Fruit fly (Drosophila melanogaster) whole organism, embryonic: Measurements from ENCODE around the gene Root.

Experiments used
- Awh ChIP-seq: fragments of 200-800 bp; sonication (Bioruptor generic); IDR thresholded peaks from 2 replicates; pipeline ENCODE4, ENCODE4 v1.3.6; 2022; ENCODE audit warnings: missing biosample characterization, missing genetic modification characterization
- B-H1 ChIP-seq: fragments of 200-800 bp; sonication (Bioruptor generic); IDR thresholded peaks from 3 replicates; pipeline ENCODE4 v1.3.6; 2022; ENCODE audit warnings: missing biosample characterization, missing genetic modification characterization
- Bdp1 ChIP-seq: fragments of 200-800 bp; sonication (Bioruptor generic); optimal IDR thresholded peaks from 3 replicates; lab custom pipeline; 2016; ENCODE audit warnings: missing biosample characterization, missing genetic modification characterization
- CG10274 ChIP-seq: fragments of 200-800 bp; sonication (Bioruptor generic); optimal IDR thresholded peaks from 3 replicates; lab custom pipeline; 2017; ENCODE audit warnings: missing biosample characterization, mild to moderate bottlenecking, missing genetic modification characterization
- CG11723 ChIP-seq: fragments of 200-800 bp; sonication (Bioruptor generic); optimal IDR thresholded peaks from 2 replicates; lab custom pipeline; 2017; ENCODE audit warnings: missing biosample characterization, mild to moderate bottlenecking, missing genetic modification characterization
- CG12769 ChIP-seq: fragments of 200-800 bp; sonication (Bioruptor generic); optimal IDR thresholded peaks from 2 replicates; lab custom pipeline; 2019; ENCODE audit warnings: missing biosample characterization, mild to moderate bottlenecking, missing genetic modification characterization, moderate library complexity
- CG13123 ChIP-seq: fragments of 200-800 bp; sonication (Bioruptor generic); optimal IDR thresholded peaks from 2 replicates; lab custom pipeline; 2016; ENCODE audit warnings: missing biosample characterization, missing genetic modification characterization
- CG13296 ChIP-seq: fragments of 200-800 bp; sonication (Bioruptor generic); optimal IDR thresholded peaks from 3 replicates; lab custom pipeline; 2018; ENCODE audit warnings: missing biosample characterization, mild to moderate bottlenecking, missing genetic modification characterization
- CG15011 ChIP-seq: fragments of 200-800 bp; sonication (Bioruptor generic); optimal IDR thresholded peaks from 3 replicates; lab custom pipeline; 2018; ENCODE audit warnings: missing biosample characterization, mild to moderate bottlenecking, missing genetic modification characterization
- CG15514 ChIP-seq: fragments of 200-800 bp; sonication (Bioruptor generic); optimal IDR thresholded peaks from 3 replicates; lab custom pipeline; 2017; ENCODE audit warnings: missing biosample characterization, missing genetic modification characterization, mild to moderate bottlenecking, moderate library complexity, missing genetic modification reagents
- CG18599 ChIP-seq: fragments of 200-800 bp; sonication (Bioruptor generic); optimal IDR thresholded peaks from 3 replicates; lab custom pipeline; 2017; ENCODE audit warnings: missing biosample characterization, missing genetic modification characterization, mild to moderate bottlenecking, moderate library complexity, missing genetic modification reagents
- CG2202 ChIP-seq: fragments of 200-800 bp; sonication (Bioruptor generic); optimal IDR thresholded peaks from 2 replicates; lab custom pipeline; 2018; ENCODE audit warnings: missing biosample characterization, mild to moderate bottlenecking, missing genetic modification characterization
- CG2678 ChIP-seq: fragments of 200-800 bp; sonication (Bioruptor generic); optimal IDR thresholded peaks from 3 replicates; lab custom pipeline; 2019; ENCODE audit warnings: missing biosample characterization, mild to moderate bottlenecking, missing genetic modification characterization, moderate library complexity
- CG2889 ChIP-seq: fragments of 200-800 bp; sonication (Bioruptor generic); IDR thresholded peaks from 3 replicates; pipeline ENCODE4 v1.3.6; 2022; ENCODE audit warnings: missing biosample characterization, missing genetic modification characterization
- CG31441 ChIP-seq: fragments of 200-800 bp; sonication (Bioruptor generic); IDR thresholded peaks from 2 replicates; pipeline ENCODE4 v1.3.6; 2022; ENCODE audit warnings: missing biosample characterization, missing genetic modification characterization
- CG3281 ChIP-seq: fragments of 200-800 bp; sonication (Bioruptor generic); optimal IDR thresholded peaks from 3 replicates; lab custom pipeline; 2017; ENCODE audit warnings: missing biosample characterization, mild to moderate bottlenecking, missing genetic modification characterization
- CG3726 ChIP-seq: fragments of 200-800 bp; sonication (Bioruptor generic); IDR thresholded peaks from 3 replicates; pipeline ENCODE4, ENCODE4 v1.3.6; 2022; ENCODE audit warnings: missing biosample characterization, missing genetic modification characterization
- CG5245 ChIP-seq: fragments of 200-800 bp; sonication (Bioruptor generic); optimal IDR thresholded peaks from 3 replicates; lab custom pipeline; 2016; ENCODE audit warnings: missing biosample characterization, missing genetic modification characterization
- CG7372 ChIP-seq: fragments of 200-800 bp; sonication (Bioruptor generic); IDR thresholded peaks from 2 replicates; pipeline ENCODE4 v1.3.6; 2022; ENCODE audit warnings: missing biosample characterization, missing genetic modification characterization
- CG8281 ChIP-seq: fragments of 200-800 bp; sonication (Bioruptor generic); optimal IDR thresholded peaks from 2 replicates; lab custom pipeline; 2018; ENCODE audit warnings: missing biosample characterization, mild to moderate bottlenecking, missing genetic modification characterization, moderate library complexity
- CG8478 ChIP-seq: fragments of >200 bp; optimal IDR thresholded peaks from 2 replicates; lab custom pipeline; 2018
- Camta ChIP-seq: fragments of 200-800 bp; sonication (Bioruptor generic); optimal IDR thresholded peaks from 2 replicates; lab custom pipeline; 2016; ENCODE audit warnings: missing biosample characterization, missing genetic modification characterization
- Chrac-16 ChIP-seq: fragments of 200-800 bp; sonication (Bioruptor generic); optimal IDR thresholded peaks from 3 replicates; lab custom pipeline; 2016; ENCODE audit warnings: missing biosample characterization, missing genetic modification characterization
- Dfd ChIP-seq, 2 experiments: fragments of >200 bp; optimal IDR thresholded peaks; 2 replicates each; lab custom pipeline; 2017; ENCODE audit warnings: missing biosample characterization in 2 of 2, missing genetic modification characterization in 2 of 2
- Elba2 ChIP-seq: fragments of 200-800 bp; sonication (Bioruptor generic); optimal IDR thresholded peaks from 3 replicates; lab custom pipeline; 2016; ENCODE audit warnings: missing biosample characterization, missing genetic modification characterization
- HHEX ChIP-seq: fragments of 200-800 bp; sonication (Bioruptor generic); optimal IDR thresholded peaks from 3 replicates; lab custom pipeline; 2017; ENCODE audit warnings: missing biosample characterization, mild to moderate bottlenecking, missing genetic modification characterization, missing genetic modification reagents
- HLH54F ChIP-seq: fragments of 200-800 bp; sonication (Bioruptor generic); optimal IDR thresholded peaks from 3 replicates; lab custom pipeline; 2016; ENCODE audit warnings: missing biosample characterization, missing genetic modification characterization
- Lhr ChIP-seq: fragments of 200-800 bp; sonication (Bioruptor generic); optimal IDR thresholded peaks from 3 replicates; lab custom pipeline; 2017; ENCODE audit warnings: mild to moderate bottlenecking, missing biosample characterization, missing genetic modification reagents, missing genetic modification characterization
- Nf-YC ChIP-seq: fragments of 200-800 bp; optimal IDR thresholded peaks from 3 replicates; lab custom pipeline; 2019; ENCODE audit warnings: missing biosample characterization, mild to moderate bottlenecking, missing genetic modification characterization, moderate library complexity
- Pdp1 ChIP-seq, 2 experiments: fragments of 200-800 bp; sonication (Bioruptor generic); optimal IDR thresholded peaks; 3 replicates each; lab custom pipeline; 2016; ENCODE audit warnings: missing biosample characterization in 2 of 2, missing genetic modification characterization in 2 of 2, mild to moderate bottlenecking in 1 of 2, moderate library complexity in 1 of 2
- Scr ChIP-seq: fragments of 200-800 bp; sonication (Bioruptor generic); IDR thresholded peaks from 2 replicates; pipeline ENCODE4 v1.3.6; 2022; ENCODE audit warnings: missing biosample characterization, missing genetic modification characterization; ENCODE audit not compliant: partially characterized antibody
- Xrp1 ChIP-seq: fragments of 200-800 bp; sonication (Bioruptor generic); IDR thresholded peaks from 2 replicates; pipeline ENCODE4 v1.3.6; 2022; ENCODE audit warnings: missing biosample characterization, missing genetic modification characterization
- amos ChIP-seq: fragments of 200-800 bp; sonication (Bioruptor generic); IDR thresholded peaks from 2 replicates; pipeline ENCODE4 v1.3.6; 2022; ENCODE audit warnings: missing biosample characterization, missing genetic modification characterization; ENCODE audit not compliant: partially characterized antibody
- ara ChIP-seq: fragments of 200-800 bp; sonication (Bioruptor generic); IDR thresholded peaks from 2 replicates; pipeline ENCODE4 v1.3.6; 2022; ENCODE audit warnings: missing biosample characterization, missing genetic modification characterization
- bab2 ChIP-seq: fragments of 200-800 bp; sonication (Bioruptor generic); optimal IDR thresholded peaks from 2 replicates; lab custom pipeline; 2016; ENCODE audit warnings: missing biosample characterization, missing genetic modification characterization
- bigmax ChIP-seq: fragments of 200-800 bp; sonication (Bioruptor generic); optimal IDR thresholded peaks from 2 replicates; lab custom pipeline; 2018; ENCODE audit warnings: missing biosample characterization, mild to moderate bottlenecking, missing genetic modification characterization
- bsh ChIP-seq, 2 experiments: fragments of 200-800 bp; sonication (Bioruptor generic); optimal IDR thresholded peaks; 2 replicates each; lab custom pipeline; 2017 to 2018; ENCODE audit warnings: mild to moderate bottlenecking in 2 of 2, missing biosample characterization in 2 of 2, missing genetic modification characterization in 2 of 2, moderate library complexity in 1 of 2
- cg ChIP-seq: fragments of 200-800 bp; sonication (Bioruptor generic); optimal IDR thresholded peaks from 3 replicates; lab custom pipeline; 2019; ENCODE audit warnings: missing biosample characterization, mild to moderate bottlenecking, missing genetic modification characterization, moderate library complexity
- chn ChIP-seq: fragments of 200-800 bp; sonication (Bioruptor generic); optimal IDR thresholded peaks from 2 replicates; lab custom pipeline; 2016; ENCODE audit warnings: missing biosample characterization, missing genetic modification characterization
- crc ChIP-seq: fragments of 200-800 bp; sonication (Bioruptor generic); optimal IDR thresholded peaks from 2 replicates; lab custom pipeline; 2016; ENCODE audit warnings: missing biosample characterization, missing genetic modification characterization
- crol ChIP-seq: fragments of 200-800 bp; sonication (Bioruptor generic); IDR thresholded peaks from 2 replicates; pipeline ENCODE4 v1.3.6; 2022; ENCODE audit warnings: missing biosample characterization, missing genetic modification characterization
- crp ChIP-seq, 2 experiments: fragments of 200-800 bp; sonication (Bioruptor generic); optimal IDR thresholded peaks; 2 replicates in 1 of 2; 3 replicates in 1 of 2; lab custom pipeline; 2017; ENCODE audit warnings: missing biosample characterization in 2 of 2, missing genetic modification characterization in 2 of 2, mild to moderate bottlenecking in 1 of 2, moderate library complexity in 1 of 2
- dm ChIP-seq: fragments of 200-800 bp; sonication (Bioruptor generic); optimal IDR thresholded peaks from 3 replicates; lab custom pipeline; 2016; ENCODE audit warnings: missing biosample characterization, missing genetic modification characterization
- fd3F ChIP-seq: fragments of 200-800 bp; sonication (Bioruptor generic); optimal IDR thresholded peaks from 2 replicates; lab custom pipeline; 2018; ENCODE audit warnings: missing biosample characterization, mild to moderate bottlenecking, missing genetic modification characterization, moderate library complexity
- fd64A ChIP-seq: fragments of 200-800 bp; sonication (Bioruptor generic); optimal IDR thresholded peaks from 3 replicates; lab custom pipeline; 2018; ENCODE audit warnings: missing biosample characterization, mild to moderate bottlenecking, missing genetic modification characterization
- lbe ChIP-seq: fragments of 200-800 bp; sonication (Bioruptor generic); optimal IDR thresholded peaks from 2 replicates; lab custom pipeline; 2016; ENCODE audit warnings: missing biosample characterization, mild to moderate bottlenecking, missing genetic modification characterization
- peb ChIP-seq: fragments of 200-800 bp; sonication (Bioruptor generic); IDR thresholded peaks from 2 replicates; pipeline ENCODE4 v1.3.6; 2022; ENCODE audit warnings: missing biosample characterization, missing genetic modification characterization
- scrt ChIP-seq: fragments of 200-800 bp; sonication (Bioruptor generic); optimal IDR thresholded peaks from 2 replicates; lab custom pipeline; 2018; ENCODE audit warnings: missing biosample characterization, mild to moderate bottlenecking, missing genetic modification characterization, moderate library complexity
- sim ChIP-seq: fragments of 200-800 bp; sonication (Bioruptor generic); IDR thresholded peaks from 2 replicates; pipeline ENCODE4 v1.3.6; 2022; ENCODE audit warnings: missing biosample characterization, missing genetic modification characterization
- z ChIP-seq: fragments of 200-800 bp; sonication (Bioruptor generic); IDR thresholded peaks from 3 replicates; pipeline ENCODE4 v1.3.6; 2022; ENCODE audit warnings: missing biosample characterization, missing genetic modification characterization
- zfh1 ChIP-seq: fragments of 200-800 bp; sonication (Bioruptor generic); IDR thresholded peaks from 3 replicates; pipeline ENCODE4 v1.3.6; 2022; ENCODE audit warnings: missing biosample characterization, missing genetic modification characterization

The Root gene

dm6 chr3R:24148838-24149237 is 35.8 kb downstream of the Root start, which contains the start of gene Slimp (continued):
- TF ChIP-seq CG2202 (tag; lab: Kevin White, UChicago) = no peak
- TF ChIP-seq crc (GFP tag; lab: Kevin White, UChicago) = no peak
- TF ChIP-seq z = no peak
- TF ChIP-seq CG7372 (GFP tag; lab: Robert Waterston, UW) = no peak
- no peak for TF ChIP-seq bigmax
- TF ChIP-seq bsh (GFP tag; optimal IDR thresholded peaks at IDR 0.05; lab: Kevin White, UChicago) = peak in 1 of 2 experiments; percentile 32
- no peak for TF ChIP-seq CG3726 (GFP tag; lab: Robert Waterston, UW)
- no peak for TF ChIP-seq ara
- no peak for TF ChIP-seq CG15011 (GFP tag; lab: Kevin White, UChicago)
- TF ChIP-seq CG2889 (GFP tag; lab: Robert Waterston, UW) = no peak
- TF ChIP-seq lbe (GFP tag; lab: Kevin White, UChicago) = peak; percentile 7
- TF ChIP-seq HHEX (GFP tag; lab: Kevin White, UChicago) = no peak
- TF ChIP-seq Pdp1 (GFP tag; optimal IDR thresholded peaks at IDR 0.05; lab: Kevin White, UChicago) = no peak
- TF ChIP-seq CG18599 (GFP tag; lab: Kevin White, UChicago) = peak; percentile 42
- no peak for TF ChIP-seq cg (GFP tag; lab: Kevin White, UChicago)
- no peak for TF ChIP-seq CG5245 (GFP tag; lab: Kevin White, UChicago)
- TF ChIP-seq CG11723 (GFP tag; lab: Kevin White, UChicago) = no peak
- peak; percentile 21 for TF ChIP-seq CG13296
- TF ChIP-seq Nf-YC (tag; lab: Kevin White, UChicago) = no peak
- TF ChIP-seq HLH54F = no peak
- TF ChIP-seq Awh (GFP tag; lab: Robert Waterston, UW) = no peak
- no peak for TF ChIP-seq Bdp1 (GFP tag; lab: Kevin White, UChicago)
- no peak for TF ChIP-seq chn
- peak; percentile 45 for TF ChIP-seq Elba2
- TF ChIP-seq CG31441 (GFP tag; lab: Robert Waterston, UW) = 0 out of 2 replicates have a peak, but pooled peaks have one; percentile 24
- peak; percentile 56 to 93 for TF ChIP-seq crp (GFP tag; optimal IDR thresholded peaks at IDR 0.05; lab: Kevin White, UChicago)
- TF ChIP-seq fd64A (GFP tag; lab: Kevin White, UChicago) = no peak
- peak; percentile 89 for TF ChIP-seq CG15514 (GFP tag; lab: Kevin White, UChicago)
- TF ChIP-seq Dfd (GFP tag; optimal IDR thresholded peaks at IDR 0.05; lab: Kevin White, UChicago) = no peak
- TF ChIP-seq zfh1 (GFP tag; lab: Robert Waterston, UW) = no peak
- TF ChIP-seq crol (GFP tag; lab: Robert Waterston, UW) = no peak
- no peak for TF ChIP-seq CG8281
- TF ChIP-seq Scr (GFP tag; lab: Robert Waterston, UW) = 0 out of 2 replicates have a peak, but pooled peaks have one; percentile 2
- TF ChIP-seq peb (GFP tag; lab: Robert Waterston, UW) = no peak
- TF ChIP-seq sim (GFP tag; lab: Robert Waterston, UW) = no peak
- TF ChIP-seq CG10274 (GFP tag; lab: Kevin White, UChicago) = no peak
- no peak for TF ChIP-seq Lhr (GFP tag; lab: Kevin White, UChicago)
- no peak for TF ChIP-seq scrt
- TF ChIP-seq dm = no peak
- TF ChIP-seq CG2678 (tag; lab: Kevin White, UChicago) = peak; percentile 39
- TF ChIP-seq fd3F = no peak
- TF ChIP-seq Chrac-16 (GFP tag; lab: Kevin White, UChicago) = peak; percentile 17
- no peak for TF ChIP-seq Camta (GFP tag; lab: Kevin White, UChicago)
- TF ChIP-seq B-H1 (GFP tag; lab: Robert Waterston, UW) = no peak
- no peak for TF ChIP-seq amos
- no peak; the same call in 1 of the 2 replicates for TF ChIP-seq Xrp1 (GFP tag; lab: Robert Waterston, UW)
- no peak for TF ChIP-seq CG13123 (GFP tag; lab: Kevin White, UChicago)
- TF ChIP-seq CG3281 (GFP tag; lab: Kevin White, UChicago) = peak; percentile 6
- no peak for TF ChIP-seq CG8478 (lab: Kevin White, UChicago)
- TF ChIP-seq CG12769 (tag; lab: Kevin White, UChicago) = no peak
- TF ChIP-seq bab2 (GFP tag; lab: Kevin White, UChicago) = no peak
